Worm (Caenorhabditis elegans): ENCODE data around the gene Y57E12B.10.

Y57E12B.10 gene

DNA sequence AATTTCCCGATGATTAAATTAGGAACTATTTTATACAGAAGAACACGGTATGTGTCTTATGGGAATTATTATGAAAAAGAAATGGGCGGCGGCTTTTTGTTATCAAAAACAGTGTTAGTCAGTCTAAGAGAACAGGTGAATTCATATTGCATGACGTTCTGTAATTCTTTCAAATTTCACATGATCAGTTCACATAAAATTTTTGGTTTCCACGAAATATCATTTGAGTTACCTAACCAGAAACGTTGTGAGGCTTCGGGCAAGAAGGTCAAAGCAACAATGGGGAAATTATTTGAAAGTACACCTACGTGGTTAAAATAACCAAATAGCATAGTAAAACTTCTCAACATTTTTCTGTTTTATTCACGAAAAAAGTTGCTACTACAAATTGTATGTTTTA, at the start of gene Y57E12B.10:
Y57E12B.10 (minus strand) TSS at position 101 of the 400 bp plus-strand sequence.
- TF ChIP-seq nhr-11 (tag; optimal IDR thresholded peaks at IDR 0.05): no peak
- TF ChIP-seq unc-39 (tag; optimal IDR thresholded peaks at IDR 0.05): no peak
- no peak for TF ChIP-seq nhr-43 (tag; optimal IDR thresholded peaks at IDR 0.05; ENCODE audit: poor library complexity, severe bottlenecking)
- no peak for TF ChIP-seq snpc-4 (tag; optimal IDR thresholded peaks at IDR 0.05)
- TF ChIP-seq mml-1 (tag; optimal IDR thresholded peaks at IDR 0.05): no peak
- TF ChIP-seq nhr-25 (tag; optimal IDR thresholded peaks at IDR 0.05): no peak
- TF ChIP-seq egl-5 (tag; optimal IDR thresholded peaks at IDR 0.05): no peak
- no peak for TF ChIP-seq aly-2 (tag; optimal IDR thresholded peaks at IDR 0.05)
- no peak for TF ChIP-seq nhr-237 (tag; optimal IDR thresholded peaks at IDR 0.05)
- no peak for TF ChIP-seq nfya-1 (tag; optimal IDR thresholded peaks at IDR 0.05; ENCODE audit: insufficient read depth)
- TF ChIP-seq elt-1 (tag; optimal IDR thresholded peaks at IDR 0.05): no peak
- TF ChIP-seq pqm-1 (tag; optimal IDR thresholded peaks at IDR 0.05): no peak
- TF ChIP-seq fkh-10 (GFP tag; optimal IDR thresholded peaks at IDR 0.05): no peak
- TF ChIP-seq nhr-76 (tag; optimal IDR thresholded peaks at IDR 0.05): no peak
- TF ChIP-seq ceh-16 (tag; optimal IDR thresholded peaks at IDR 0.05): no peak
- TF ChIP-seq egl-27 (tag; optimal IDR thresholded peaks at IDR 0.05): no peak
- no peak for TF ChIP-seq daf-12 (tag; optimal IDR thresholded peaks at IDR 0.05)
- TF ChIP-seq elt-2 (tag; optimal IDR thresholded peaks at IDR 0.05): no peak
- no peak for TF ChIP-seq ZK546.5 (tag; optimal IDR thresholded peaks at IDR 0.05)

DNA sequence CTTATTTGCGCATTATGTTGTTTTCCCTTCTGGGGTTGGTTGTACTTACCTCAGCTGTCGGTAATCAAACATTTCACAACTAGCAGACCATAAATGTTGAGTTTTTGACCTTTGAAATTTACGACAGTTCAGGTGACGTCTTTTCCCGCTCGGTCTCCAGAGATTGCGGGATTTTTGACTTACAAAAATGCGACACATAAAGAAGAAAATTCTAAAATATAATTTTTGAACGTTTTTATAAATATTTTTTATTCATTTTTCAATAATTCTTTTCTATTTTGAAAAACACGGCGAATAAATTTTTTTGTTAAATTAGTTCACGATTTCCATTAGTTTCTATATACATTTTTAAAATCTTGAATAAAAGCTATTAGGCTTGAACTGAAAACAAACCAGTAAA, 47.0 kb upstream of the Y57E12B.10 start, which contains the start of gene nhr-161:
nhr-161 (minus strand) TSS at position 101 of the 400 bp plus-strand sequence.
- no peak for TF ChIP-seq R02D3.7 (tag; optimal IDR thresholded peaks at IDR 0.05)
- TF ChIP-seq fkh-10 (GFP tag; optimal IDR thresholded peaks at IDR 0.05): no peak
- no peak for TF ChIP-seq nhr-28 (tag; optimal IDR thresholded peaks at IDR 0.05)
- no peak for TF ChIP-seq hmg-11 (tag; optimal IDR thresholded peaks at IDR 0.05)
- TF ChIP-seq jun-1 (tag; optimal IDR thresholded peaks at IDR 0.05): no peak
- no peak for TF ChIP-seq nhr-25 (tag; optimal IDR thresholded peaks at IDR 0.05)
- no peak for TF ChIP-seq unc-62 (GFP tag; optimal IDR thresholded peaks at IDR 0.05)

DNA sequence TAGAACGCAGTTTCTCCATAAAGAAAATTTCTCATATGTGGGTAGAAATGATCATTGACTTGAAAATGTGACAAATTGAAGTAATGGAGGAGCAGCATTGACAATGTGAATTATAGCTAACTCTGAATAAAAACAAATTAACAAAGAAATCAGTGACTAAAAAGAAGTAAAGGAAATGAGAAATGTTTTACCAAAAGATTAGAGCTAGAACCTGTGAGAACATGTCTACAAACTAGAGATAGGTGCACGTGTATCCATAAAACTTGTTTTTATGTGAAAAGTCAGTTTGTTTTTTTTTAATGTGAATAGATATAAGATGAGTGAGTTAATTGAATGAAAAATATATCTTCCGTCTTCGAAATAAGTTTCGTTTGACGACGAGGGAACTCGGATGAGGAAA, 43.2 kb upstream of the Y57E12B.10 start, which contains the start of gene sre-12:
sre-12 (minus strand) TSS at position 101 of the 400 bp plus-strand sequence.
- TF ChIP-seq nhr-28 (tag; optimal IDR thresholded peaks at IDR 0.05) (no peak), ceh-82 (tag; optimal IDR thresholded peaks at IDR 0.05) (no peak), lin-39 (tag; optimal IDR thresholded peaks at IDR 0.05) (no peak), aly-2 (tag; optimal IDR thresholded peaks at IDR 0.05) (no peak), nhr-12 (tag; optimal IDR thresholded peaks at IDR 0.05) (no peak), tbx-2 (tag; optimal IDR thresholded peaks at IDR 0.05) (no peak), nfya-1 (tag; optimal IDR thresholded peaks at IDR 0.05; ENCODE audit: insufficient read depth) (no peak), mdl-1 (tag; optimal IDR thresholded peaks at IDR 0.05) (no peak), nhr-237 (tag; optimal IDR thresholded peaks at IDR 0.05) (no peak), nhr-67 (tag; optimal IDR thresholded peaks at IDR 0.05) (no peak), ceh-28 (tag; optimal IDR thresholded peaks at IDR 0.05) (no peak)

DNA sequence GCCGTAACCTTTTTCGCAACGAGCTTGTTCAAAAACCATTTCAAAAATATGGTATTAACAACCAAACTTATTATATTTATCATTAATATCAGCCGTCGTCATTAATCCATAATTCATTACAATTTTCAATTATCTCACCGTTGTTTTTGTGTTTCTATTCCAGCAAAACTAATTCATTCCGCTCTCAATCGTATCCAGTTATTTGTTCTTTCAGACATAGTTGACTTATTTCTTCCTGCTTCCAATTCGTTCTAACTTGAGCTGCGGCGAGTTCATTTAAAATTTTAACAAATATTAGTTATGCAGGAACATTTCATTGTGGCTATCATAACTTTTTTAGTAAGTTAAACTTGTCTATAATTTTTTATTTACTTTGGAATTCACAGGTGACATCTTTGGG, 40.3 kb upstream of the Y57E12B.10 start, which contains the start of gene srx-16:
srx-16 (plus strand) TSS at position 301 of the 400 bp plus-strand sequence.
- no peak for TF ChIP-seq hmg-11 (tag; optimal IDR thresholded peaks at IDR 0.05)
- no peak for TF ChIP-seq mml-1 (tag; optimal IDR thresholded peaks at IDR 0.05)
- no peak for TF ChIP-seq nhr-77 (tag; optimal IDR thresholded peaks at IDR 0.05)

DNA sequence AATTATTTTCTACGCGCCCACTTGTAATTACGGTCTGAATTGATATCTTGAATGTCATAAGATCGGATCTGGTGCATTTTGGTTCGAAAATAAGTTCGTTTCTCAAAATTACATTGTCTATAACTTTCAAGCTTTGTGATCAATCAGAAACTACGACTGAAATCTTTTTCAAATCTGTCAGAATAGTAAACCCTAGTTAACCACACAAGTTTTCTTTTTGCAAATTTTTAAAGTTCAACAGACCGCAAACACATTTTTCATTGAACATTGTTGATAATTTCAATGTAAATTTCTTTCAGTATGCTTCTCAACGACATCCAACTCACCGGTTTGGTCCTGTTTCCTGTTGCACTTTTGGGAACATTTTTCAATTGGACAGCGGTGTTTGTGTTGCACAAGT, 35.8 kb upstream of the Y57E12B.10 start, which contains the start of gene srx-59:
srx-59 (plus strand) TSS at position 301 of the 400 bp plus-strand sequence.
- TF ChIP-seq R02D3.7 (tag; optimal IDR thresholded peaks at IDR 0.05): no peak
- TF ChIP-seq jun-1 (tag; optimal IDR thresholded peaks at IDR 0.05): no peak
- no peak for TF ChIP-seq mml-1 (tag; optimal IDR thresholded peaks at IDR 0.05)
- no peak for TF ChIP-seq ztf-4 (tag; optimal IDR thresholded peaks at IDR 0.05)
- TF ChIP-seq nhr-76 (tag; optimal IDR thresholded peaks at IDR 0.05): no peak
- TF ChIP-seq nhr-67 (tag; optimal IDR thresholded peaks at IDR 0.05): no peak
- TF ChIP-seq lin-15B (tag; optimal IDR thresholded peaks at IDR 0.05): no peak
- TF ChIP-seq lin-39 (tag; optimal IDR thresholded peaks at IDR 0.05): no peak
- TF ChIP-seq ceh-82 (tag; optimal IDR thresholded peaks at IDR 0.05): no peak
- no peak for TF ChIP-seq nhr-12 (tag; optimal IDR thresholded peaks at IDR 0.05)
- no peak for TF ChIP-seq fkh-10 (GFP tag; optimal IDR thresholded peaks at IDR 0.05)
- no peak for TF ChIP-seq nhr-43 (tag; optimal IDR thresholded peaks at IDR 0.05; ENCODE audit: poor library complexity, severe bottlenecking)
- TF ChIP-seq unc-39 (tag; optimal IDR thresholded peaks at IDR 0.05): no peak
- no peak for TF ChIP-seq pha-4 (tag; optimal IDR thresholded peaks at IDR 0.05)
- TF ChIP-seq zag-1 (tag; optimal IDR thresholded peaks at IDR 0.05): no peak
- TF ChIP-seq tbx-2 (tag; optimal IDR thresholded peaks at IDR 0.05): no peak
- TF ChIP-seq nhr-77 (tag; optimal IDR thresholded peaks at IDR 0.05): no peak
